Fruit fly (Drosophila melanogaster): Measurements from ENCODE around the gene wupA.

Gene wupA

DNA sequence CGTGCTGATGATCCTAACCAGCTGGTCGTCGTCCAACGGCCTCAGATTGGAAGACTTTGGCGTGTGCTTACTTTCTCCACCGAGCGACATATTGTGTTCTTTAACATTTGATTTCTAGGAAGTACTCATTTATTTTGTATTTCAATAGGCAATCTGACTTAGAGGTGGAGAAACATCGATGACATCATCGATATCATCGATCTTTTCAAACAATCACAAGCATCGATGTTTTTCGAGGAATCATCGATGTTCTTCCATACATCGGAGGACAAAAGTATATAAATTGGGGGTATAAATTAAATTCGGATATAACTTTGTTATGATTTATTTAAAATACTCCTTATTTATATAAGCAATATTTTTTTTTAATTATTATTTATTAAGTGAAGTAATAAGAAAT, 26.4 kb downstream of the wupA start, which contains the start of gene Swt1 (continued):
- TF ChIP-seq sna (GFP tag; IDR thresholded peaks at IDR 0.05; ENCODE audit: partially characterized antibody) (peak; percentile 89), Neu2 (GFP tag; optimal IDR thresholded peaks at IDR 0.05; ENCODE audit: borderline replicate concordance) (no peak), fd3F (GFP tag; optimal IDR thresholded peaks at IDR 0.05) (no peak), tx (GFP tag; optimal IDR thresholded peaks at IDR 0.05) (no peak), yki (optimal IDR thresholded peaks at IDR 0.05) (no peak), inv (GFP tag; IDR thresholded peaks at IDR 0.05; ENCODE audit: partially characterized antibody) (peak; percentile 87), hbn (GFP tag; IDR thresholded peaks at IDR 0.05; ENCODE audit: partially characterized antibody) (peak; percentile 87), schlank (tag; optimal IDR thresholded peaks at IDR 0.05) (no peak), Ptx1 (GFP tag; IDR thresholded peaks at IDR 0.05) (no peak), CG10321 (GFP tag; IDR thresholded peaks at IDR 0.05) (no peak), pb (GFP tag; optimal IDR thresholded peaks at IDR 0.05) (no peak), CG12659 (GFP tag; optimal IDR thresholded peaks at IDR 0.05) (peak; percentile 5), CG1603 (tag; optimal IDR thresholded peaks at IDR 0.05) (peak; percentile 44), fd102C (GFP tag; optimal IDR thresholded peaks at IDR 0.05) (no peak), Sry-β (GFP tag; optimal IDR thresholded peaks at IDR 0.05) (no peak), CG8089 (GFP tag; optimal IDR thresholded peaks at IDR 0.05) (no peak), HLHmδ (GFP tag; optimal IDR thresholded peaks at IDR 0.05) (no peak), BEAF-32 (GFP tag; optimal IDR thresholded peaks at IDR 0.05) (peak; percentile 81), zen2 (GFP tag; IDR thresholded peaks at IDR 0.05; ENCODE audit: partially characterized antibody) (peak; percentile 89), Lhr (GFP tag; optimal IDR thresholded peaks at IDR 0.05) (no peak), Max (GFP tag; optimal IDR thresholded peaks at IDR 0.05) (no peak), ham (GFP tag; IDR thresholded peaks at IDR 0.05) (no peak), CG12942 (GFP tag; optimal IDR thresholded peaks at IDR 0.05) (no peak), CG17802 (tag; optimal IDR thresholded peaks at IDR 0.05) (no peak), CG4282 (GFP tag; optimal IDR thresholded peaks at IDR 0.05) (no peak), Dref (GFP tag; IDR thresholded peaks at IDR 0.05) (peak; percentile 95), Oaz (GFP tag; IDR thresholded peaks at IDR 0.05) (no peak), chinmo (GFP tag; IDR thresholded peaks at IDR 0.05; ENCODE audit: partially characterized antibody) (peak; percentile 28; the same call in 1 of the 4 replicates), CG14860 (GFP tag; IDR thresholded peaks at IDR 0.05; ENCODE audit: partially characterized antibody) (peak; percentile 89), sens-2 (GFP tag; IDR thresholded peaks at IDR 0.05) (no peak), bcd (GFP tag; optimal IDR thresholded peaks at IDR 0.05) (no peak), abd-A (tag; optimal IDR thresholded peaks at IDR 0.05) (no peak), CG32767 (GFP tag; IDR thresholded peaks at IDR 0.05) (no peak), NFAT (GFP tag; IDR thresholded peaks at IDR 0.05) (no peak), CkIIα-i1 (GFP tag; IDR thresholded peaks at IDR 0.05) (peak; percentile 84), aop (GFP tag; IDR thresholded peaks at IDR 0.05) (no peak), odd (GFP tag; optimal IDR thresholded peaks at IDR 0.05) (no peak), stwl (tag; optimal IDR thresholded peaks at IDR 0.05) (peak; percentile 32), CG12104 (GFP tag; optimal IDR thresholded peaks at IDR 0.05) (no peak), CG4617 (GFP tag; optimal IDR thresholded peaks at IDR 0.05; ENCODE audit: borderline replicate concordance) (peak; percentile 43), CG8388 (GFP tag; optimal IDR thresholded peaks at IDR 0.05) (no peak), BtbVII (GFP tag; optimal IDR thresholded peaks at IDR 0.05) (no peak), CG1792 (GFP tag; optimal IDR thresholded peaks at IDR 0.05) (no peak), CG9609 (GFP tag; optimal IDR thresholded peaks at IDR 0.05) (no peak), vnd (GFP tag; IDR thresholded peaks at IDR 0.05; ENCODE audit: partially characterized antibody) (peak; percentile 88), org-1 (GFP tag; optimal IDR thresholded peaks at IDR 0.05) (no peak), lab (GFP tag; optimal IDR thresholded peaks at IDR 0.05) (no peak), Asciz (GFP tag; optimal IDR thresholded peaks at IDR 0.05) (no peak), p53 (GFP tag; optimal IDR thresholded peaks at IDR 0.05) (no peak), CG7928 (GFP tag; optimal IDR thresholded peaks at IDR 0.05) (no peak), danr (GFP tag; IDR thresholded peaks at IDR 0.05) (no peak)
